Worm (Caenorhabditis elegans) whole organism, L1 larva: ENCODE measurements around the gene T09F5.1.
A peak's percentile ranks its signal among the peaks of the same experiment; 100 is the strongest.

Source experiments
- C04F5.9 ChIP-seq: sonication (generic microtip); optimal IDR thresholded peaks from 2 replicates; lab custom pipeline; 2016; ENCODE audit warnings: missing genetic modification characterization, missing compliant biosample characterization
- C34B4.2 ChIP-seq: sonication (generic microtip); optimal IDR thresholded peaks from 2 replicates; lab custom pipeline; 2017; ENCODE audit warnings: mild to moderate bottlenecking, missing genetic modification characterization, missing compliant biosample characterization
- aly-2 ChIP-seq: fragments of 150-350 bp; optimal IDR thresholded peaks from 2 replicates; lab custom pipeline; 2014; ENCODE audit warnings: missing biosample characterization, missing genetic modification characterization
- ama-1 ChIP-seq: fragments of 150-350 bp; optimal IDR thresholded peaks from 2 replicates; lab custom pipeline; 2014
- dpl-1 ChIP-seq, 3 experiments: fragments of 150-350 bp in 2 of 3; sonication (generic microtip) in 1 of 3; optimal IDR thresholded peaks; 2 replicates each; lab custom pipeline; 2014 to 2017; ENCODE audit warnings: missing biosample characterization in 3 of 3, missing genetic modification characterization in 3 of 3, missing genetic modification reagents in 3 of 3
- efl-1 ChIP-seq, 4 experiments: fragments of 150-350 bp; optimal IDR thresholded peaks in 3 of 4; peaks in 1 of 4; 1 replicate in 1 of 4; 2 replicates in 3 of 4; lab custom pipeline; 2014; ENCODE audit warnings: missing biosample characterization in 2 of 4, missing genetic modification characterization in 2 of 4, missing genetic modification reagents in 2 of 4
- elt-2 ChIP-seq: sonication (generic microtip); optimal IDR thresholded peaks from 2 replicates; lab custom pipeline; 2016; ENCODE audit warnings: missing genetic modification characterization, mild to moderate bottlenecking, inconsistent platforms, missing compliant biosample characterization, missing genetic modification reagents
- fkh-8 ChIP-seq: sonication (generic microtip); optimal IDR thresholded peaks from 2 replicates; lab custom pipeline; 2016; ENCODE audit warnings: mild to moderate bottlenecking, missing genetic modification characterization, missing compliant biosample characterization
- grh-1 ChIP-seq: fragments of 200-800 bp; sonication (Bioruptor generic); IDR thresholded peaks from 2 replicates; pipeline ENCODE4 v1.3.6; 2022; ENCODE audit warnings: missing genetic modification reagents, missing genetic modification characterization, missing compliant biosample characterization
- hlh-17 ChIP-seq: fragments of 200-800 bp; sonication (Bioruptor generic); optimal IDR thresholded peaks from 2 replicates; lab custom pipeline; 2018; ENCODE audit warnings: missing genetic modification characterization, mild to moderate bottlenecking, missing compliant biosample characterization, moderate library complexity, borderline replicate concordance
- hlh-4 ChIP-seq: sonication (generic microtip); optimal IDR thresholded peaks from 2 replicates; lab custom pipeline; 2016; ENCODE audit warnings: mild to moderate bottlenecking, missing genetic modification characterization, missing compliant biosample characterization
- hpl-2 ChIP-seq: fragments of 150-350 bp; optimal IDR thresholded peaks from 2 replicates; lab custom pipeline; 2014; ENCODE audit warnings: missing biosample characterization, missing genetic modification reagents, missing genetic modification characterization
- irx-1 ChIP-seq: sonication (generic microtip); optimal IDR thresholded peaks from 2 replicates; lab custom pipeline; 2016; ENCODE audit warnings: missing genetic modification characterization, missing compliant biosample characterization
- jun-1 ChIP-seq: fragments of 150-350 bp; optimal IDR thresholded peaks from 2 replicates; lab custom pipeline; 2014; ENCODE audit warnings: missing biosample characterization, missing genetic modification reagents, missing genetic modification characterization
- lin-13 ChIP-seq: fragments of 150-350 bp; optimal IDR thresholded peaks from 2 replicates; lab custom pipeline; 2014; ENCODE audit warnings: missing biosample characterization, missing genetic modification reagents, missing genetic modification characterization
- lin-14 ChIP-seq: fragments of 200-800 bp; sonication (Bioruptor generic); optimal IDR thresholded peaks from 2 replicates; lab custom pipeline; 2018; ENCODE audit warnings: mild to moderate bottlenecking, missing genetic modification characterization, moderate library complexity, missing compliant biosample characterization
- mab-9 ChIP-seq: fragments of 200-800 bp; sonication (Bioruptor generic); IDR thresholded peaks from 2 replicates; pipeline ENCODE4 v1.3.6; 2022; ENCODE audit warnings: missing genetic modification reagents, missing genetic modification characterization, missing compliant biosample characterization
- nhr-11 ChIP-seq: fragments of 150-350 bp; optimal IDR thresholded peaks from 2 replicates; lab custom pipeline; 2014; ENCODE audit warnings: missing biosample characterization, missing genetic modification characterization
- nhr-20 ChIP-seq: sonication (generic microtip); optimal IDR thresholded peaks from 2 replicates; lab custom pipeline; 2016; ENCODE audit warnings: mild to moderate bottlenecking, missing genetic modification characterization, missing compliant biosample characterization
- nhr-237 ChIP-seq: fragments of 150-350 bp; optimal IDR thresholded peaks from 2 replicates; lab custom pipeline; 2014; ENCODE audit warnings: missing biosample characterization, missing genetic modification characterization
- nhr-28 ChIP-seq: fragments of 150-350 bp; optimal IDR thresholded peaks from 2 replicates; lab custom pipeline; 2014; ENCODE audit warnings: missing biosample characterization, missing genetic modification characterization
- nhr-47 ChIP-seq: sonication (generic microtip); optimal IDR thresholded peaks from 2 replicates; lab custom pipeline; 2016; ENCODE audit warnings: mild to moderate bottlenecking, missing genetic modification characterization, moderate library complexity, missing compliant biosample characterization
- nhr-71 ChIP-seq: sonication (generic microtip); optimal IDR thresholded peaks from 2 replicates; lab custom pipeline; 2016; ENCODE audit warnings: mild to moderate bottlenecking, missing genetic modification characterization, moderate library complexity, missing compliant biosample characterization
- nhr-76 ChIP-seq: sonication (generic microtip); optimal IDR thresholded peaks from 2 replicates; lab custom pipeline; 2017; ENCODE audit warnings: missing biosample characterization, missing genetic modification characterization
- nhr-85 ChIP-seq: sonication (generic microtip); peaks from one replicate; lab custom pipeline; 2016; ENCODE audit warnings: missing genetic modification characterization, inconsistent platforms, missing compliant biosample characterization
- pax-3 ChIP-seq: fragments of 200-800 bp; sonication (Bioruptor generic); optimal IDR thresholded peaks from 2 replicates; lab custom pipeline; 2018; ENCODE audit warnings: mild to moderate bottlenecking, missing genetic modification characterization, moderate library complexity, missing compliant biosample characterization
- snu-23 ChIP-seq: sonication (generic microtip); optimal IDR thresholded peaks from 2 replicates; lab custom pipeline; 2016; ENCODE audit warnings: missing genetic modification characterization, missing compliant biosample characterization
- sup-37 ChIP-seq: fragments of 200-800 bp; sonication (Bioruptor generic); optimal IDR thresholded peaks from 2 replicates; lab custom pipeline; 2018; ENCODE audit warnings: mild to moderate bottlenecking, missing genetic modification characterization, missing compliant biosample characterization

T09F5.1 gene

DNA sequence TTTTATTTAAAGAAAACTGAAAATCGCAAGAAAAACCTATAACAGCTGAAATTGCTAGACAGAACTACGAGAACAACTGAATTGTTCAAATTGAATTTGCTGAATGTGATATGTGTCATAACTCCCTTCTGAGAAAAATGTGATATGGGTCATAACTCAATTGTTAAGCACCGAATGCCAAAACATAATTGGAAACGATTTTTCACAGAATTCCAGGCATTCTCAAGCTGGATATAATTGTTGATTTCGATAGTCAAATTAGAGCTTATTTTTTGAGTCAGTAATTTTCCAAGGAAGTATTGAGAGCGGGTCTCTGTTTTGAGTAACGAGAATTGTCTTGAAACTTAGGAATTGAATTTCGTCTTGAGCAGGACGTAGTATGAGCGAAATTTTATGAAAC, 33.0 kb downstream of the T09F5.1 start:
- TF ChIP-seq jun-1 (no peak), elt-2 (tag; lab: Kevin White, UChicago) (no peak), mab-9 (GFP tag; lab: Robert Waterston, UW) (no peak), nhr-11 (tag; lab: Kevin White, UChicago) (peak; percentile 13), fkh-8 (tag; lab: Kevin White, UChicago) (peak; percentile 58), C04F5.9 (tag; lab: Kevin White, UChicago) (no peak), nhr-47 (tag; lab: Kevin White, UChicago) (peak; percentile 62), hlh-4 (tag; lab: Kevin White, UChicago) (peak; percentile 54), grh-1 (GFP tag; lab: Robert Waterston, UW) (no peak), snu-23 (GFP tag; lab: Kevin White, UChicago) (no peak), nhr-28 (tag; lab: Kevin White, UChicago) (no peak), nhr-20 (tag; lab: Kevin White, UChicago) (no peak), lin-13 (GFP tag; lab: Kevin White, UChicago) (no peak), hpl-2 (GFP tag; lab: Kevin White, UChicago) (no peak), hlh-17 (GFP tag; lab: Kevin White, UChicago) (no peak), nhr-71 (tag; lab: Kevin White, UChicago) (peak; percentile 59), nhr-85 (tag; lab: Kevin White, UChicago) (no peak)
- TF ChIP-seq, all 84 proteins: peak for 5

DNA sequence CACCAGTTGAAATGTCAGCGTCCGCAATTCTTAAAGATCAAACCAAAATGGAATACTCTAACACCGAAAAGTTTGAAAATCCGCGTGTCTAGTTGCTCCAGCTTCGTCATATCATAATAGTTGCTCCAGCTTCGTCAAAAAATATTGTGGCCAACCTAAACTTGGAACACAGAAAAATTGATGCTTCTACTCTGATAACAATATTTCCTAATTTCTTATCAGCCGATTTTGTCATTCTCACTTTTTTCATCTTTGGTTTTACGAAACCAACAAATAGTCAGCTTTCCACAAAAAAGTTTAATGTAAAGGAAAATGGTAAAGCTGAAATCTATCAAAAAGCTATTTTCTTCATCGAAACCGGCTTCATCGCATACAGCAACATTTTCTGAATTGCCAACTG, 33.5 kb downstream of the T09F5.1 start, which contains the start of gene fbxa-84:
Gene fbxa-84 (plus strand): TSS at position 34 of the 400 bp plus-strand sequence.
- TF ChIP-seq nhr-85 (tag; lab: Kevin White, UChicago) (no peak), efl-1 (optimal IDR thresholded peaks at IDR 0.05; lab: Kevin White, UChicago) (no peak), efl-1 (GFP tag; optimal IDR thresholded peaks at IDR 0.05 in 1 of 2; lab: Kevin White, UChicago) (peak in 1 of 2 experiments; percentile 83), elt-2 (tag; lab: Kevin White, UChicago) (peak; percentile 5)

DNA sequence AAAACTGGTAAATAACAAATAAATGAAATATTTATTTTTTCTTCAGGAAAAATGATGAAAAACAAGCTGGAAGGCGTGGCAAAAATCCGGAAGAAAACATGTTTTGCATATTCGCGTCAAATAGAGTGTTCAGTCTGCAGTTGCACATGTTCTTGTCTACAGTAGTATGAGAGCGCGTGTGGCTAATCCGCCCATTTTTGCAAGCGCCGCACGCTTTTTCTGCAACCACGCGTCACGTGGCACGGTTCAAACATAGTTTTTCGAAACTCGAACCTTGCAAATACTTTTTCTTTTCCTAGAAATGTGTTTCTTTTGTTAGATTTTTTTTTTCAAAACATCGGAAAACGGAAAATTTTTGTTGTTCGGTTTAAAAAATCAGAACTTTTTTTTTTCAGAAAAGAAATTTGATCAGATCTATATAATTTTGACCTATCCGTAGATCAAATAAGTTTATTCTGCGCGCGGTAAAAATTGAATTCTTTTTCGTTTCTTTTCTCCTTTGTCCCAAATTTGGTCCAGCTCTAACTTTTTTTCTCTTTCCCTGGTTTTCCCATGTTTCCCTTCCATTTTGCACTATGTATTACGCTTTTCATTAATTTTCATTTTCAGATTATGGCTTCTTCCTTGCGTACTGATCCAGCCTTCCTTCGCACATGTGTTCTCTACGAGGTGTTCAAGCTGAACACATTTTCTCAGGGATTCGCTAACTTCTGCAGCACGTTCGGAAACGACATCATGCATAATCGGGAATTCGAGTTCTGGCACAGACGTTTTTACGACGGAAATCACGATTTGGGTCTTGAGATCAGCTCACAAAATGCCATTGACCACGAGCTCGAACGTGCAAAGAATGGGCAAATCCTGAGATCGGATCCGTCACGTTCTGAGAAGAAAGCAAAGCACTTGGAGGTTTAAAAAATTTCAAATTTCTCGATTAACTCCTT, 35.5 kb downstream of the T09F5.1 start, which contains the start of gene Y75B12B.1:
Gene Y75B12B.1 (plus strand): TSS at position 603 of the 944 bp plus-strand sequence.
- TF ChIP-seq lin-14 (GFP tag; lab: Kevin White, UChicago), result no peak
- TF ChIP-seq efl-1 (optimal IDR thresholded peaks at IDR 0.05; lab: Kevin White, UChicago), result no peak
- peak in 1 of 2 experiments; percentile 90 for TF ChIP-seq efl-1 (GFP tag; optimal IDR thresholded peaks at IDR 0.05 in 1 of 2; lab: Kevin White, UChicago)

DNA sequence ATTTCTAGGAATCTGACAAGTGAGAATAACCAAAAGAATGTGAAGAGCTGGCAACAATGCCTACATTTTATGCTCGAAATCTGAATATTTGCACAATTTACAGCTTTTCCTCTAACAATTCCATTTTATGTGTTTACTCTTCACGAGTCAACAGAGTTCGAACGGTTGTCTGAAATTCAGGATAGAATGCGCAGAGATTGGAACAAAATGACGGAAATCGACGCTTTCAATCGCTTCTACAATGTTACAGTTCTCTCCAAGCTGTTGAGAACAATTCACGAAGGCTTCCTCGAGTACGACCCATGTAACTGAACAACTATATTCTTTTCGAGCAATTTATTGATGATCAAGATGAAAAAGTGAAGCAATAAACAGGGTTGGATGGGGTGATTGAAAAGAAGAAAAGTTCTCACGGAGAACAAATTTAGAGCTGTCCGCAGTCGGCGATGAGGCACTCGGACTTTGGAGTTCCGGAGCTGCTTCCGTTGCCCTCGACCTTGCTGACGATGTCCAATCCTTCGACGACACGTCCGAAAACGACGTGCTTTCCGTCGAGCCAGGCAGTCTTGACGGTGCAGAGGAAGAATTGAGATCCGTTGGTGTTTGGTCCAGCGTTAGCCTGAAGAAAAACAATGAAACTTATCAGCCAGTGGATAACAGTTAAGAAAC, 37.5 kb downstream of the T09F5.1 start, which contains the start of gene Y75B12B.3:
Gene Y75B12B.3 (minus strand): TSS at position 21 of the 669 bp plus-strand sequence.
- TF ChIP-seq grh-1 (GFP tag; lab: Robert Waterston, UW) (0 out of 2 replicates have a peak, but pooled peaks have one; percentile 15), nhr-237 (no peak), irx-1 (no peak), C34B4.2 (tag; lab: Kevin White, UChicago) (no peak), aly-2 (tag; lab: Kevin White, UChicago) (peak; percentile 48), ama-1 (lab: Kevin White, UChicago) (peak; percentile 93), pax-3 (tag; lab: Kevin White, UChicago) (peak; percentile 26), nhr-76 (no peak), fkh-8 (tag; lab: Kevin White, UChicago) (no peak), dpl-1 (GFP tag; optimal IDR thresholded peaks at IDR 0.05; lab: Kevin White, UChicago) (no peak), sup-37 (no peak), efl-1 (optimal IDR thresholded peaks at IDR 0.05; lab: Kevin White, UChicago) (no peak), efl-1 (GFP tag; optimal IDR thresholded peaks at IDR 0.05 in 1 of 2; lab: Kevin White, UChicago) (peak in 1 of 2 experiments; percentile 58), snu-23 (GFP tag; lab: Kevin White, UChicago) (no peak), nhr-85 (tag; lab: Kevin White, UChicago) (peak; percentile 51)
- TF ChIP-seq, all 84 proteins: peak for 6
